Fruit fly (Drosophila melanogaster) whole organism, embryonic: Measurements from ENCODE around the gene CG10185.
A peak's percentile ranks its signal among the peaks of the same experiment; 100 is the strongest.

Experiments
- ATbp ChIP-seq: fragments of 200-800 bp; sonication (Bioruptor generic); optimal IDR thresholded peaks from 2 replicates; lab custom pipeline; 2017; ENCODE audit warnings: missing biosample characterization, mild to moderate bottlenecking, missing genetic modification characterization, missing genetic modification reagents
- Asciz ChIP-seq: fragments of 200-800 bp; sonication (Bioruptor generic); optimal IDR thresholded peaks from 2 replicates; lab custom pipeline; 2017; ENCODE audit warnings: missing biosample characterization, mild to moderate bottlenecking, missing genetic modification characterization, missing genetic modification reagents
- Atf-2 ChIP-seq: fragments of 200-800 bp; sonication (Bioruptor generic); optimal IDR thresholded peaks from 2 replicates; lab custom pipeline; 2016; ENCODE audit warnings: missing biosample characterization, missing genetic modification characterization
- Atf6 ChIP-seq: fragments of 200-800 bp; sonication (Bioruptor generic); IDR thresholded peaks from 2 replicates; pipeline ENCODE4 v1.3.6; 2022; ENCODE audit warnings: missing biosample characterization, missing genetic modification characterization
- Bteb2 ChIP-seq: fragments of 200-800 bp; sonication (Bioruptor generic); optimal IDR thresholded peaks from 2 replicates; lab custom pipeline; 2016; ENCODE audit warnings: missing biosample characterization, missing genetic modification characterization
- CG10462 ChIP-seq: fragments of 200-800 bp; sonication (Bioruptor generic); optimal IDR thresholded peaks from 2 replicates; lab custom pipeline; 2016; ENCODE audit warnings: missing biosample characterization, missing genetic modification characterization
- CG10565 ChIP-seq: fragments of 200-800 bp; sonication (Bioruptor generic); optimal IDR thresholded peaks from 3 replicates; lab custom pipeline; 2016; ENCODE audit warnings: missing biosample characterization, mild to moderate bottlenecking, missing genetic modification characterization
- CG11398 ChIP-seq: fragments of 200-800 bp; sonication (Bioruptor generic); optimal IDR thresholded peaks from 2 replicates; lab custom pipeline; 2016; ENCODE audit warnings: missing biosample characterization, missing genetic modification characterization
- CG11456 ChIP-seq: fragments of 200-800 bp; sonication (Bioruptor generic); IDR thresholded peaks from 3 replicates; pipeline ENCODE4 v1.3.6; 2022; ENCODE audit warnings: missing biosample characterization, missing genetic modification characterization
- CG13894 ChIP-seq: fragments of 200-800 bp; sonication (Bioruptor generic); optimal IDR thresholded peaks from 3 replicates; lab custom pipeline; 2018; ENCODE audit warnings: missing biosample characterization, mild to moderate bottlenecking, missing genetic modification characterization, moderate library complexity
- CG14050 ChIP-seq: fragments of 200-800 bp; sonication (Bioruptor generic); IDR thresholded peaks from 3 replicates; pipeline ENCODE4 v1.3.6; 2022; ENCODE audit warnings: missing biosample characterization, missing genetic modification characterization
- CG2116 ChIP-seq: fragments of 200-800 bp; sonication (Bioruptor generic); optimal IDR thresholded peaks from 3 replicates; lab custom pipeline; 2018; ENCODE audit warnings: missing biosample characterization, mild to moderate bottlenecking, missing genetic modification characterization
- CG30020 ChIP-seq: fragments of 200-800 bp; optimal IDR thresholded peaks from 2 replicates; lab custom pipeline; 2019; ENCODE audit warnings: missing biosample characterization, mild to moderate bottlenecking, missing genetic modification characterization, moderate library complexity
- CG33557 ChIP-seq: fragments of 200-800 bp; sonication (Bioruptor generic); optimal IDR thresholded peaks from 2 replicates; lab custom pipeline; 2019; ENCODE audit warnings: missing biosample characterization, mild to moderate bottlenecking, missing genetic modification characterization, moderate library complexity
- CG34422 ChIP-seq: fragments of 200-800 bp; sonication (Bioruptor generic); IDR thresholded peaks from 3 replicates; pipeline ENCODE4 v1.3.6; 2022; ENCODE audit warnings: missing biosample characterization, missing genetic modification characterization
- CG6765 ChIP-seq: fragments of 200-800 bp; sonication (Bioruptor generic); optimal IDR thresholded peaks from 3 replicates; lab custom pipeline; 2017; ENCODE audit warnings: missing biosample characterization, mild to moderate bottlenecking, missing genetic modification characterization
- CG6854 ChIP-seq: fragments of 200-800 bp; sonication (Bioruptor generic); optimal IDR thresholded peaks from 3 replicates; lab custom pipeline; 2017; ENCODE audit warnings: missing biosample characterization, mild to moderate bottlenecking, missing genetic modification characterization
- CG7357 ChIP-seq: fragments of 200-800 bp; sonication (Bioruptor generic); IDR thresholded peaks from 3 replicates; pipeline ENCODE4 v1.3.6; 2022; ENCODE audit warnings: missing biosample characterization, missing genetic modification characterization
- CG9609 ChIP-seq: fragments of 200-800 bp; sonication (Bioruptor generic); optimal IDR thresholded peaks from 3 replicates; lab custom pipeline; 2016; ENCODE audit warnings: missing biosample characterization, missing genetic modification characterization
- CG9727 ChIP-seq: fragments of 200-800 bp; sonication (Bioruptor generic); optimal IDR thresholded peaks from 3 replicates; lab custom pipeline; 2017; ENCODE audit warnings: missing biosample characterization, mild to moderate bottlenecking, missing genetic modification characterization
- CG9817 ChIP-seq: fragments of 200-800 bp; sonication (Bioruptor generic); optimal IDR thresholded peaks from 2 replicates; lab custom pipeline; 2018; ENCODE audit warnings: missing biosample characterization, mild to moderate bottlenecking, missing genetic modification characterization, moderate library complexity
- Dip2 ChIP-seq: fragments of 200-800 bp; sonication (Bioruptor generic); IDR thresholded peaks from 2 replicates; pipeline ENCODE4 v1.3.6; 2022; ENCODE audit warnings: missing biosample characterization, missing genetic modification characterization
- Kr ChIP-seq: fragments of 200-800 bp; sonication (Bioruptor generic); optimal IDR thresholded peaks from 2 replicates; lab custom pipeline; 2017; ENCODE audit warnings: missing biosample characterization, mild to moderate bottlenecking, missing genetic modification characterization
- MTF-1 ChIP-seq: fragments of 200-800 bp; sonication (Bioruptor generic); optimal IDR thresholded peaks from 2 replicates; lab custom pipeline; 2018; ENCODE audit warnings: missing biosample characterization, mild to moderate bottlenecking, missing genetic modification characterization, borderline replicate concordance
- Myb ChIP-seq: fragments of 200-800 bp; sonication (Bioruptor generic); optimal IDR thresholded peaks from 2 replicates; lab custom pipeline; 2016; ENCODE audit warnings: missing biosample characterization, missing genetic modification characterization
- Oli ChIP-seq: fragments of 200-800 bp; sonication (Bioruptor generic); optimal IDR thresholded peaks from 2 replicates; lab custom pipeline; 2018; ENCODE audit warnings: missing biosample characterization, mild to moderate bottlenecking, missing genetic modification characterization, moderate library complexity
- Ssrp ChIP-seq: fragments of 200-800 bp; sonication (Bioruptor generic); optimal IDR thresholded peaks from 2 replicates; lab custom pipeline; 2018; ENCODE audit warnings: missing biosample characterization, mild to moderate bottlenecking, missing genetic modification characterization, moderate library complexity
- ash1 ChIP-seq: fragments of 200-800 bp; sonication (Bioruptor generic); optimal IDR thresholded peaks from 2 replicates; lab custom pipeline; 2018; ENCODE audit warnings: missing biosample characterization, mild to moderate bottlenecking, missing genetic modification characterization
- corto ChIP-seq: fragments of 200-800 bp; sonication (Bioruptor generic); optimal IDR thresholded peaks from 2 replicates; lab custom pipeline; 2016; ENCODE audit warnings: missing biosample characterization, mild to moderate bottlenecking, missing genetic modification characterization, moderate library complexity
- eve ChIP-seq, 2 experiments: fragments of >200 bp; optimal IDR thresholded peaks; 2 replicates each; lab custom pipeline; 2017; ENCODE audit warnings: missing biosample characterization in 2 of 2, missing genetic modification characterization in 2 of 2
- gt ChIP-seq: fragments of 200-800 bp; sonication (Bioruptor generic); IDR thresholded peaks from 2 replicates; pipeline ENCODE4 v1.3.6; 2022; ENCODE audit warnings: missing biosample characterization, missing genetic modification characterization
- hth ChIP-seq: fragments of >200 bp; optimal IDR thresholded peaks from 2 replicates; lab custom pipeline; 2017; ENCODE audit warnings: inconsistent platforms
- ken ChIP-seq: fragments of 200-800 bp; sonication (Bioruptor generic); IDR thresholded peaks from 3 replicates; pipeline ENCODE4 v1.3.6; 2022; ENCODE audit warnings: missing biosample characterization, missing genetic modification characterization
- klu ChIP-seq: fragments of 200-800 bp; sonication (Bioruptor generic); IDR thresholded peaks from 2 replicates; pipeline ENCODE4 v1.3.6; 2022; ENCODE audit warnings: missing biosample characterization, missing genetic modification characterization
- kni ChIP-seq: fragments of 200-800 bp; sonication (Bioruptor generic); optimal IDR thresholded peaks from 3 replicates; lab custom pipeline; 2017; ENCODE audit warnings: mild to moderate bottlenecking, missing biosample characterization, missing genetic modification reagents, missing genetic modification characterization
- lmd ChIP-seq: fragments of 200-800 bp; sonication (Bioruptor generic); IDR thresholded peaks from 2 replicates; pipeline ENCODE4 v1.3.6; 2022; ENCODE audit warnings: missing biosample characterization, missing genetic modification characterization
- maf-S ChIP-seq: fragments of 200-800 bp; sonication (Bioruptor generic); optimal IDR thresholded peaks from 2 replicates; lab custom pipeline; 2016; ENCODE audit warnings: missing biosample characterization, missing genetic modification characterization
- mld ChIP-seq: fragments of 200-800 bp; sonication (Bioruptor generic); IDR thresholded peaks from 3 replicates; pipeline ENCODE4 v1.3.6; 2022; ENCODE audit warnings: missing biosample characterization, missing genetic modification characterization; ENCODE audit not compliant: partially characterized antibody
- nerfin-2 ChIP-seq: fragments of 200-800 bp; sonication (Bioruptor generic); IDR thresholded peaks from 2 replicates; pipeline ENCODE4 v1.3.6; 2022; ENCODE audit warnings: missing biosample characterization, missing genetic modification characterization; ENCODE audit not compliant: partially characterized antibody
- odd ChIP-seq: fragments of 200-800 bp; sonication (Bioruptor generic); optimal IDR thresholded peaks from 2 replicates; lab custom pipeline; 2017; ENCODE audit warnings: missing biosample characterization, mild to moderate bottlenecking, missing genetic modification characterization
- onecut ChIP-seq: fragments of 200-800 bp; sonication (Bioruptor generic); IDR thresholded peaks from 2 replicates; pipeline ENCODE4 v1.3.6; 2022; ENCODE audit warnings: missing biosample characterization, missing genetic modification characterization
- rib ChIP-seq: fragments of 200-800 bp; sonication (Bioruptor generic); IDR thresholded peaks from 2 replicates; pipeline ENCODE4 v1.3.6; 2022; ENCODE audit warnings: missing biosample characterization, missing genetic modification characterization
- row ChIP-seq: fragments of 200-800 bp; sonication (Bioruptor generic); IDR thresholded peaks from 3 replicates; pipeline ENCODE4 v1.3.6; 2022; ENCODE audit warnings: missing biosample characterization, missing genetic modification characterization
- run ChIP-seq: fragments of 200-800 bp; sonication (Bioruptor generic); optimal IDR thresholded peaks from 3 replicates; lab custom pipeline; 2018; ENCODE audit warnings: missing biosample characterization, mild to moderate bottlenecking, missing genetic modification characterization
- schlank ChIP-seq: fragments of 200-800 bp; sonication (Bioruptor generic); optimal IDR thresholded peaks from 2 replicates; lab custom pipeline; 2018; ENCODE audit warnings: missing biosample characterization, mild to moderate bottlenecking, missing genetic modification characterization
- sna ChIP-seq: fragments of 200-800 bp; sonication (Bioruptor generic); IDR thresholded peaks from 2 replicates; pipeline ENCODE4 v1.3.6; 2022; ENCODE audit warnings: missing biosample characterization, missing genetic modification characterization; ENCODE audit not compliant: partially characterized antibody
- sr ChIP-seq: fragments of 200-800 bp; sonication (Bioruptor generic); IDR thresholded peaks from 3 replicates; pipeline ENCODE4 v1.3.6; 2022; ENCODE audit warnings: missing biosample characterization, missing genetic modification characterization
- tgo ChIP-seq: fragments of 200-800 bp; sonication (Bioruptor generic); IDR thresholded peaks from 3 replicates; pipeline ENCODE4 v1.3.6; 2022; ENCODE audit warnings: missing biosample characterization, missing genetic modification characterization
- trem ChIP-seq: fragments of 200-800 bp; optimal IDR thresholded peaks from 3 replicates; lab custom pipeline; 2019; ENCODE audit warnings: missing biosample characterization, mild to moderate bottlenecking, missing genetic modification characterization, moderate library complexity

Gene CG10185

dm6 chr3R:16071689-16072580 is 4.5 kb upstream of the CG10185 start (continued):
- peak; percentile 51 for TF ChIP-seq ATbp (GFP tag; lab: Kevin White, UChicago)
- TF ChIP-seq gt (GFP tag; lab: Robert Waterston, UW): no peak
- TF ChIP-seq Oli (tag; lab: Kevin White, UChicago): peak; percentile 67
- no peak for TF ChIP-seq mld (GFP tag; lab: Robert Waterston, UW)
- no peak for TF ChIP-seq Myb (GFP tag; lab: Kevin White, UChicago)
- peak; percentile 66 for TF ChIP-seq CG9727 (GFP tag; lab: Kevin White, UChicago)
- TF ChIP-seq nerfin-2 (GFP tag; lab: Robert Waterston, UW): no peak
- TF ChIP-seq run (tag; lab: Kevin White, UChicago): peak; percentile 22
- TF ChIP-seq CG7357: peak; percentile 51; the same call in 1 of the 3 replicates
- TF ChIP-seq trem (tag; lab: Kevin White, UChicago): peak; percentile 84
- TF ChIP-seq row (GFP tag; lab: Robert Waterston, UW): peak; percentile 85
- TF ChIP-seq Bteb2 (GFP tag; lab: Kevin White, UChicago): peak; percentile 23
- TF ChIP-seq kni (GFP tag; lab: Kevin White, UChicago): peak; percentile 94
- TF ChIP-seq CG11456 (GFP tag; lab: Robert Waterston, UW): 0 out of 3 replicates have a peak, but pooled peaks have one; percentile 26
- TF ChIP-seq sr (GFP tag; lab: Robert Waterston, UW): no peak
- no peak for TF ChIP-seq CG13894 (tag; lab: Kevin White, UChicago)
- no peak for TF ChIP-seq odd (GFP tag; lab: Kevin White, UChicago)
- no peak for TF ChIP-seq sna (GFP tag; lab: Robert Waterston, UW)
- peak; percentile 66; the same call in 1 of the 3 replicates for TF ChIP-seq CG34422 (GFP tag; lab: Robert Waterston, UW)
- TF ChIP-seq maf-S: no peak
- TF ChIP-seq CG33557: peak; percentile 56
- TF ChIP-seq Asciz (GFP tag; lab: Kevin White, UChicago): no peak
- peak; percentile 47 for TF ChIP-seq corto
- TF ChIP-seq ken: peak; percentile 42; the same call in 1 of the 3 replicates
- no peak for TF ChIP-seq CG6765 (GFP tag; lab: Kevin White, UChicago)
- no peak for TF ChIP-seq Kr (GFP tag; lab: Kevin White, UChicago)
- no peak for TF ChIP-seq klu (GFP tag; lab: Robert Waterston, UW)
- TF ChIP-seq onecut (GFP tag; lab: Robert Waterston, UW): peak; percentile 55
- peak; percentile 73 for TF ChIP-seq CG14050
- peak; percentile 63 for TF ChIP-seq lmd (GFP tag; lab: Robert Waterston, UW)
- TF ChIP-seq CG9817 (tag; lab: Kevin White, UChicago): no peak
- TF ChIP-seq Atf6: peak; percentile 47; the same call in 1 of the 2 replicates
- peak; percentile 28 for TF ChIP-seq Atf-2 (GFP tag; lab: Kevin White, UChicago)
- no peak for TF ChIP-seq CG6854
- no peak for TF ChIP-seq CG30020 (tag; lab: Kevin White, UChicago)
- peak; percentile 67 for TF ChIP-seq CG10462 (GFP tag; lab: Kevin White, UChicago)
- TF ChIP-seq ash1: no peak
- no peak for TF ChIP-seq eve (GFP tag; optimal IDR thresholded peaks at IDR 0.05; lab: Kevin White, UChicago)
- peak; percentile 17 for TF ChIP-seq CG11398 (GFP tag; lab: Kevin White, UChicago)
- no peak for TF ChIP-seq Dip2 (GFP tag; lab: Robert Waterston, UW)
- TF ChIP-seq Ssrp (tag; lab: Kevin White, UChicago): peak; percentile 65
- TF ChIP-seq CG2116: peak; percentile 40
- no peak for TF ChIP-seq MTF-1 (GFP tag; lab: Kevin White, UChicago)
- no peak for TF ChIP-seq CG9609 (GFP tag; lab: Kevin White, UChicago)
- no peak for TF ChIP-seq rib (GFP tag; lab: Robert Waterston, UW)
- no peak for TF ChIP-seq CG10565 (GFP tag; lab: Kevin White, UChicago)
- peak; percentile 82 for TF ChIP-seq tgo (GFP tag; lab: Robert Waterston, UW)
- no peak for TF ChIP-seq schlank (tag; lab: Kevin White, UChicago)
- no peak for TF ChIP-seq hth (lab: Kevin White, UChicago)
